Fruit fly (Drosophila melanogaster) Kc167 (cell line): ENCODE results near the gene neur.

ENCODE experiments used
- Myc ChIP-seq: fragments of >200 bp; optimal IDR thresholded peaks from 2 replicates; lab custom pipeline; 2017; ENCODE audit warnings: missing external identifiers
- h ChIP-seq: fragments of >200 bp; optimal IDR thresholded peaks from 3 replicates; lab custom pipeline; 2018; ENCODE audit warnings: missing external identifiers
- psq ChIP-seq: fragments of >200 bp; optimal IDR thresholded peaks from 2 replicates; lab custom pipeline; 2017; ENCODE audit warnings: missing external identifiers

dm6 chr3R:9049091-9049981, 10.1 kb upstream of the neur start:
- TF ChIP-seq Myc (lab: Kevin White, UChicago): no peak
- no peak for TF ChIP-seq psq
- TF ChIP-seq h: no peak
